Worm (Caenorhabditis elegans): ENCODE measurements around the gene srh-61.

The srh-61 gene

ce11 chrII:12481645-12482044 is 34.6 kb downstream of the srh-61 start:
- TF ChIP-seq hlh-30 (tag; optimal IDR thresholded peaks at IDR 0.05; ENCODE audit: insufficient read depth) (no peak), snpc-4 (tag; optimal IDR thresholded peaks at IDR 0.05) (no peak), fkh-10 (GFP tag; optimal IDR thresholded peaks at IDR 0.05) (no peak), fos-1 (tag; optimal IDR thresholded peaks at IDR 0.05) (no peak), egl-27 (tag; optimal IDR thresholded peaks at IDR 0.05) (no peak), F44E2.7 (GFP tag; IDR thresholded peaks at IDR 0.05) (no peak), hif-1 (tag; optimal IDR thresholded peaks at IDR 0.05) (no peak), hmg-1.1 (GFP tag; IDR thresholded peaks at IDR 0.05) (no peak), dpl-1 (GFP tag; optimal IDR thresholded peaks at IDR 0.05) (no peak), ceh-44 (GFP tag; IDR thresholded peaks at IDR 0.05) (no peak), ceh-28 (tag; optimal IDR thresholded peaks at IDR 0.05) (no peak), spr-3 (GFP tag; optimal IDR thresholded peaks at IDR 0.05) (no peak), lin-15B (tag; optimal IDR thresholded peaks at IDR 0.05) (no peak), F49E8.2 (tag; optimal IDR thresholded peaks at IDR 0.05; ENCODE audit: borderline replicate concordance) (no peak), rbr-2 (tag; optimal IDR thresholded peaks at IDR 0.05) (no peak), nhr-42 (GFP tag; IDR thresholded peaks at IDR 0.05) (no peak), unc-62 (GFP tag; optimal IDR thresholded peaks at IDR 0.05 in 1 of 2) (no peak), unc-62 (tag; optimal IDR thresholded peaks at IDR 0.05) (no peak)

ce11 chrII:12480811-12481210 is 35.4 kb downstream of the srh-61 start, which contains the start of gene arrd-9:
Gene arrd-9, minus strand, starts transcription at chrII:12480911.
- TF ChIP-seq snpc-4 (tag; optimal IDR thresholded peaks at IDR 0.05): no peak
- TF ChIP-seq jun-1 (tag; optimal IDR thresholded peaks at IDR 0.05): no peak
- TF ChIP-seq Y5F2A.4 (GFP tag; optimal IDR thresholded peaks at IDR 0.05): no peak
- no peak for TF ChIP-seq nhr-11 (tag; optimal IDR thresholded peaks at IDR 0.05)
- TF ChIP-seq F44E2.7 (GFP tag; IDR thresholded peaks at IDR 0.05): no peak

- no peak for TF ChIP-seq skn-1 (tag; optimal IDR thresholded peaks at IDR 0.05)
- no peak for TF ChIP-seq mxl-2 (GFP tag; conservative IDR thresholded peaks at IDR 0.05)
- TF ChIP-seq aha-1 (tag): peak; percentile 72
Measured at ce11 chrII:12473406-12473805, 42.8 kb downstream of the srh-61 start, which contains the start of gene srg-17. Gene srg-17, plus strand, starts transcription at chrII:12473706.

- TF ChIP-seq saeg-2 (GFP tag; IDR thresholded peaks at IDR 0.05) (no peak), unc-62 (GFP tag; optimal IDR thresholded peaks at IDR 0.05 in 1 of 2) (peak in 1 of 2 experiments; percentile 21), unc-62 (tag; optimal IDR thresholded peaks at IDR 0.05) (no peak), vab-7 (GFP tag; IDR thresholded peaks at IDR 0.05) (no peak), gei-8 (GFP tag; optimal IDR thresholded peaks at IDR 0.05) (no peak), nhr-77 (tag; optimal IDR thresholded peaks at IDR 0.05) (no peak)
Measured at ce11 chrII:12471138-12471855, 44.9 kb downstream of the srh-61 start, which contains the start of the genes F15A4.5 and phat-8. Gene F15A4.5, minus strand, starts transcription at chrII:12471238. Gene phat-8, plus strand, starts transcription at chrII:12471805.

- no peak for TF ChIP-seq ceh-82 (tag; optimal IDR thresholded peaks at IDR 0.05)
- 0 out of 2 replicates have a peak, but pooled peaks have one; percentile 7 for TF ChIP-seq F26F4.8 (GFP tag; conservative IDR thresholded peaks at IDR 0.05)
Measured at ce11 chrII:12467047-12467446, 49.2 kb downstream of the srh-61 start, which contains the start of gene srg-16. Gene srg-16, plus strand, starts transcription at chrII:12467133.

ce11 chrII:12465557-12465956 is 50.7 kb downstream of the srh-61 start, which contains the start of gene sre-37:
Gene sre-37, plus strand, starts transcription at chrII:12465857.
- no peak for TF ChIP-seq mxl-3 (GFP tag; optimal IDR thresholded peaks at IDR 0.05)
- TF ChIP-seq hif-1 (tag; optimal IDR thresholded peaks at IDR 0.05): no peak
- no peak for TF ChIP-seq aha-1 (tag)
- TF ChIP-seq ces-1 (GFP tag; optimal IDR thresholded peaks at IDR 0.05): no peak
- TF ChIP-seq fos-1 (tag; optimal IDR thresholded peaks at IDR 0.05): no peak
- no peak for TF ChIP-seq lim-7 (GFP tag; IDR thresholded peaks at IDR 0.05)
- no peak for TF ChIP-seq lin-1 (GFP tag; IDR thresholded peaks at IDR 0.05)

Data from whole organism, L4 larva.